Fruit fly (Drosophila melanogaster) whole organism, embryonic: ENCODE measurements around the gene CG1998.

Source experiments
- Atf6 ChIP-seq: fragments of 200-800 bp; sonication (Bioruptor generic); IDR thresholded peaks from 2 replicates; pipeline ENCODE4 v1.3.6; 2022; ENCODE audit warnings: missing biosample characterization, missing genetic modification characterization
- Bdp1 ChIP-seq: fragments of 200-800 bp; sonication (Bioruptor generic); optimal IDR thresholded peaks from 3 replicates; lab custom pipeline; 2016; ENCODE audit warnings: missing biosample characterization, missing genetic modification characterization
- CG1233 ChIP-seq: fragments of 200-800 bp; sonication (Bioruptor generic); optimal IDR thresholded peaks from 4 replicates; lab custom pipeline; 2018; ENCODE audit warnings: missing biosample characterization, mild to moderate bottlenecking, missing genetic modification characterization
- CG13775 ChIP-seq: fragments of 200-800 bp; sonication (Bioruptor generic); optimal IDR thresholded peaks from 3 replicates; lab custom pipeline; 2017; ENCODE audit warnings: missing biosample characterization, mild to moderate bottlenecking, missing genetic modification characterization
- CG18764 ChIP-seq: fragments of 200-800 bp; sonication (Bioruptor generic); optimal IDR thresholded peaks from 3 replicates; lab custom pipeline; 2016; ENCODE audit warnings: missing biosample characterization, missing genetic modification characterization
- CG2199 ChIP-seq: fragments of 200-800 bp; sonication (Bioruptor generic); IDR thresholded peaks from 3 replicates; pipeline ENCODE4 v1.3.6; 2022; ENCODE audit warnings: missing biosample characterization, missing genetic modification characterization
- CG30020 ChIP-seq: fragments of 200-800 bp; optimal IDR thresholded peaks from 2 replicates; lab custom pipeline; 2019; ENCODE audit warnings: missing biosample characterization, mild to moderate bottlenecking, missing genetic modification characterization, moderate library complexity
- CG4328 ChIP-seq: fragments of 200-800 bp; sonication (Bioruptor generic); optimal IDR thresholded peaks from 3 replicates; lab custom pipeline; 2017; ENCODE audit warnings: missing biosample characterization, missing genetic modification reagents, missing genetic modification characterization
- CG4424 ChIP-seq: fragments of 200-800 bp; sonication (Bioruptor generic); optimal IDR thresholded peaks from 3 replicates; lab custom pipeline; 2016; ENCODE audit warnings: missing biosample characterization, missing genetic modification characterization
- CG4730 ChIP-seq: fragments of 200-800 bp; sonication (Bioruptor generic); IDR thresholded peaks from 2 replicates; pipeline ENCODE4 v1.3.6; 2022; ENCODE audit warnings: missing biosample characterization, missing genetic modification characterization
- CG5245 ChIP-seq: fragments of 200-800 bp; sonication (Bioruptor generic); optimal IDR thresholded peaks from 3 replicates; lab custom pipeline; 2016; ENCODE audit warnings: missing biosample characterization, missing genetic modification characterization
- CG6854 ChIP-seq: fragments of 200-800 bp; sonication (Bioruptor generic); optimal IDR thresholded peaks from 3 replicates; lab custom pipeline; 2017; ENCODE audit warnings: missing biosample characterization, mild to moderate bottlenecking, missing genetic modification characterization
- CG7839 ChIP-seq: fragments of 200-800 bp; sonication (Bioruptor generic); optimal IDR thresholded peaks from 3 replicates; lab custom pipeline; 2018; ENCODE audit warnings: missing biosample characterization, mild to moderate bottlenecking, missing genetic modification characterization, moderate library complexity
- CG8924 ChIP-seq: fragments of 200-800 bp; optimal IDR thresholded peaks from 3 replicates; lab custom pipeline; 2019; ENCODE audit warnings: missing biosample characterization, mild to moderate bottlenecking, missing genetic modification characterization, moderate library complexity
- CG9437 ChIP-seq: fragments of 200-800 bp; sonication (Bioruptor generic); optimal IDR thresholded peaks from 2 replicates; lab custom pipeline; 2018; ENCODE audit warnings: missing biosample characterization, mild to moderate bottlenecking, missing genetic modification characterization
- Dad ChIP-seq: fragments of 200-800 bp; sonication (Bioruptor generic); optimal IDR thresholded peaks from 3 replicates; lab custom pipeline; 2016; ENCODE audit warnings: missing biosample characterization, missing genetic modification characterization
- Dfd ChIP-seq, 2 experiments: fragments of >200 bp; optimal IDR thresholded peaks; 2 replicates each; lab custom pipeline; 2017; ENCODE audit warnings: missing biosample characterization in 2 of 2, missing genetic modification characterization in 2 of 2
- Hr78 ChIP-seq, 2 experiments: fragments of 200-800 bp in 1 of 2; fragments of >200 bp in 1 of 2; sonication (Bioruptor generic) in 1 of 2; optimal IDR thresholded peaks; 2 replicates each; lab custom pipeline; 2017 to 2019; ENCODE audit warnings: missing biosample characterization in 2 of 2, missing genetic modification characterization in 2 of 2, mild to moderate bottlenecking in 1 of 2, moderate library complexity in 1 of 2
- Lpt ChIP-seq: fragments of >200 bp; optimal IDR thresholded peaks from 2 replicates; lab custom pipeline; 2018; ENCODE audit warnings: missing biosample characterization, missing genetic modification characterization
- Meics ChIP-seq: fragments of 200-800 bp; sonication (Bioruptor generic); optimal IDR thresholded peaks from 2 replicates; lab custom pipeline; 2017; ENCODE audit warnings: missing biosample characterization, mild to moderate bottlenecking, missing genetic modification characterization
- Nf-YC ChIP-seq: fragments of 200-800 bp; optimal IDR thresholded peaks from 3 replicates; lab custom pipeline; 2019; ENCODE audit warnings: missing biosample characterization, mild to moderate bottlenecking, missing genetic modification characterization, moderate library complexity
- Pdp1 ChIP-seq, 2 experiments: fragments of 200-800 bp; sonication (Bioruptor generic); optimal IDR thresholded peaks; 3 replicates each; lab custom pipeline; 2016; ENCODE audit warnings: missing biosample characterization in 2 of 2, missing genetic modification characterization in 2 of 2, mild to moderate bottlenecking in 1 of 2, moderate library complexity in 1 of 2
- Rfx ChIP-seq: fragments of 200-800 bp; sonication (Bioruptor generic); IDR thresholded peaks from 2 replicates; pipeline ENCODE4 v1.3.6; 2022; ENCODE audit warnings: missing biosample characterization, missing genetic modification characterization
- ato ChIP-seq: fragments of 200-800 bp; sonication (Bioruptor generic); IDR thresholded peaks from 2 replicates; pipeline ENCODE4 v1.3.6; 2022; ENCODE audit warnings: missing biosample characterization, missing genetic modification characterization; ENCODE audit not compliant: partially characterized antibody
- caup ChIP-seq: fragments of 200-800 bp; sonication (Bioruptor generic); optimal IDR thresholded peaks from 3 replicates; lab custom pipeline; 2017; ENCODE audit warnings: missing biosample characterization, mild to moderate bottlenecking, missing genetic modification characterization, moderate library complexity; ENCODE audit not compliant: severe bottlenecking
- crol ChIP-seq: fragments of 200-800 bp; sonication (Bioruptor generic); IDR thresholded peaks from 2 replicates; pipeline ENCODE4 v1.3.6; 2022; ENCODE audit warnings: missing biosample characterization, missing genetic modification characterization
- dan ChIP-seq: fragments of 200-800 bp; sonication (Bioruptor generic); IDR thresholded peaks from 2 replicates; pipeline ENCODE4 v1.3.6; 2022; ENCODE audit warnings: missing biosample characterization, missing genetic modification characterization
- danr ChIP-seq: fragments of 200-800 bp; sonication (Bioruptor generic); IDR thresholded peaks from 2 replicates; pipeline ENCODE4 v1.3.6; 2022; ENCODE audit warnings: missing biosample characterization, missing genetic modification characterization
- esg ChIP-seq: fragments of 200-800 bp; sonication (Bioruptor generic); conservative IDR thresholded peaks from 2 replicates; pipeline ENCODE4 v1.3.6; 2022; ENCODE audit warnings: missing biosample characterization, missing genetic modification characterization
- eve ChIP-seq, 2 experiments: fragments of >200 bp; optimal IDR thresholded peaks; 2 replicates each; lab custom pipeline; 2017; ENCODE audit warnings: missing biosample characterization in 2 of 2, missing genetic modification characterization in 2 of 2
- exex ChIP-seq: fragments of 200-800 bp; sonication (Bioruptor generic); optimal IDR thresholded peaks from 4 replicates; lab custom pipeline; 2018; ENCODE audit warnings: missing biosample characterization, mild to moderate bottlenecking, missing genetic modification characterization, moderate library complexity
- gce ChIP-seq: fragments of 200-800 bp; sonication (Bioruptor generic); IDR thresholded peaks from 3 replicates; pipeline ENCODE4 v1.3.6; 2022; ENCODE audit warnings: missing biosample characterization, missing genetic modification characterization
- gcm ChIP-seq: fragments of 200-800 bp; sonication (Bioruptor generic); optimal IDR thresholded peaks from 2 replicates; lab custom pipeline; 2019; ENCODE audit warnings: missing biosample characterization, mild to moderate bottlenecking, missing genetic modification characterization, moderate library complexity
- grn ChIP-seq: fragments of 200-800 bp; sonication (Bioruptor generic); optimal IDR thresholded peaks from 3 replicates; lab custom pipeline; 2017; ENCODE audit warnings: missing biosample characterization, missing genetic modification characterization
- gsb ChIP-seq: fragments of 200-800 bp; sonication (Bioruptor generic); IDR thresholded peaks from 2 replicates; pipeline ENCODE4 v1.3.6; 2022; ENCODE audit warnings: missing biosample characterization, missing genetic modification characterization
- her ChIP-seq: fragments of 200-800 bp; sonication (Bioruptor generic); optimal IDR thresholded peaks from 2 replicates; lab custom pipeline; 2016; ENCODE audit warnings: missing biosample characterization, missing genetic modification characterization
- insv ChIP-seq, 2 experiments: fragments of 200-800 bp; sonication (Bioruptor generic); optimal IDR thresholded peaks; 3 replicates each; lab custom pipeline; 2016 to 2018; ENCODE audit warnings: missing biosample characterization in 2 of 2, missing genetic modification characterization in 2 of 2
- lilli ChIP-seq: fragments of 200-800 bp; sonication (Bioruptor generic); optimal IDR thresholded peaks from 3 replicates; lab custom pipeline; 2016; ENCODE audit warnings: missing biosample characterization, missing genetic modification characterization
- pros ChIP-seq: fragments of 200-800 bp; sonication (Bioruptor generic); optimal IDR thresholded peaks from 3 replicates; lab custom pipeline; 2019; ENCODE audit warnings: missing biosample characterization, mild to moderate bottlenecking, missing genetic modification characterization, moderate library complexity
- ro ChIP-seq: fragments of 200-800 bp; sonication (Bioruptor generic); IDR thresholded peaks from 2 replicates; pipeline ENCODE4 v1.3.6; 2022; ENCODE audit warnings: missing biosample characterization, missing genetic modification characterization
- row ChIP-seq: fragments of 200-800 bp; sonication (Bioruptor generic); IDR thresholded peaks from 3 replicates; pipeline ENCODE4 v1.3.6; 2022; ENCODE audit warnings: missing biosample characterization, missing genetic modification characterization
- sc ChIP-seq, 3 experiments: fragments of >200 bp in 2 of 3; fragments of 200-800 bp in 1 of 3; sonication (Bioruptor generic) in 1 of 3; optimal IDR thresholded peaks; 2 replicates in 2 of 3; 3 replicates in 1 of 3; lab custom pipeline; 2017; ENCODE audit warnings: mild to moderate bottlenecking in 1 of 3, missing biosample characterization in 1 of 3, missing genetic modification characterization in 1 of 3, missing genetic modification reagents in 1 of 3
- so ChIP-seq: fragments of 200-800 bp; sonication (Bioruptor generic); IDR thresholded peaks from 3 replicates; pipeline ENCODE4 v1.3.6; 2022; ENCODE audit warnings: missing biosample characterization, missing genetic modification characterization
- sug ChIP-seq: fragments of 200-800 bp; optimal IDR thresholded peaks from 2 replicates; lab custom pipeline; 2019; ENCODE audit warnings: missing biosample characterization, mild to moderate bottlenecking, missing genetic modification characterization, moderate library complexity
- tup ChIP-seq: fragments of 200-800 bp; sonication (Bioruptor generic); optimal IDR thresholded peaks from 2 replicates; lab custom pipeline; 2016; ENCODE audit warnings: missing biosample characterization, mild to moderate bottlenecking, missing genetic modification characterization, moderate library complexity
- twi ChIP-seq: fragments of 200-800 bp; optimal IDR thresholded peaks from 2 replicates; lab custom pipeline; 2019; ENCODE audit warnings: missing biosample characterization, mild to moderate bottlenecking, missing genetic modification characterization, moderate library complexity
- wdn ChIP-seq: fragments of 200-800 bp; sonication (Bioruptor generic); IDR thresholded peaks from 2 replicates; pipeline ENCODE4 v1.3.6; 2022; ENCODE audit warnings: missing biosample characterization, missing genetic modification characterization

The CG1998 gene

DNA sequence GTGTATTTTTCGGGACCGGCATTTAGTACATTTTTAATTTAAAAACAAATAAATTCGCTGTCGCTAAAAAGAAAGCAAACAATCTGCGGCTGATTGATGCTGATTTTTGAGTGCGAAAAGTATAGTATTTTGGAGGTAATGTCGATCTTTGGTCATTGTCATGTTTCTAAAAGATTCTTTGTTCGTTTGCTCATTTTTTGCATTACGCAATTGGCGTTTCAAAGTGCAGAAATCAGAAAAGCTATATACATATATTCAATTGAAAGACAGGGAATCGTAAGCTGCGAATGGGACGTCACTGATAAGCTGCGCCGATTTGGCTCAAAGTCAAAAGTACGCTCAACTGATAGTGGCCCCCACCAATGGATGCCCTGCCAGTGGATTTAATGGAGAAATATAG lies 40.4 kb downstream of the CG1998 start (continued):
- TF ChIP-seq wdn (GFP tag; lab: Robert Waterston, UW), result no peak
- TF ChIP-seq Dad (GFP tag; lab: Kevin White, UChicago), result no peak

DNA sequence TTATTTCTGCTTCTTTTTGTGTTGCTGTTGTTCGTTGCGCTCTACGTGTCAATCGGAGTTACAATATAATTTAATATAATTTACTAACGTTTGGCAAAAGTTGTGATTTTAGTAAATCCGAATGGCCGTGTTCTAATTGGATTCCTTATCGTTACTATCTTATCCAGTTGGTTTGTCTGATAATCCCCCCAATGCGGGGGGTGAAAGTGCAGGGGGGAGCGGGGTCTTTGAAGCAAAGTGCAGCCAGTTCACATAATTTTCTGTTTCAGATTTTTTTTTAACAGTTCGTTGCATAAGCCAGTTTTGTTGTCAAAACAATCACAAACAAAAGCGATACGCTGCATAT lies 41.2 kb downstream of the CG1998 start:
- TF ChIP-seq CG4730 (no peak), eve (GFP tag; optimal IDR thresholded peaks at IDR 0.05; lab: Kevin White, UChicago) (peak in 1 of 2 experiments; percentile 9), Pdp1 (GFP tag; optimal IDR thresholded peaks at IDR 0.05; lab: Kevin White, UChicago) (peak in 1 of 2 experiments; percentile 46), grn (GFP tag; lab: Kevin White, UChicago) (peak; percentile 2), gcm (GFP tag; lab: Kevin White, UChicago) (no peak), CG8924 (tag; lab: Kevin White, UChicago) (no peak), CG4328 (no peak), her (GFP tag; lab: Kevin White, UChicago) (no peak), crol (GFP tag; lab: Robert Waterston, UW) (peak; percentile 69), Atf6 (GFP tag; lab: Robert Waterston, UW) (no peak), caup (GFP tag; lab: Kevin White, UChicago) (no peak), so (GFP tag; lab: Robert Waterston, UW) (no peak), CG1233 (GFP tag; lab: Kevin White, UChicago) (no peak), gce (GFP tag; lab: Robert Waterston, UW) (no peak), CG9437 (GFP tag; lab: Kevin White, UChicago) (no peak), insv (GFP tag; optimal IDR thresholded peaks at IDR 0.05; lab: Kevin White, UChicago) (peak in 1 of 2 experiments; percentile 20), CG30020 (tag; lab: Kevin White, UChicago) (no peak), exex (peak; percentile 18), sug (peak; percentile 65), gsb (GFP tag; lab: Robert Waterston, UW) (no peak), dan (GFP tag; lab: Robert Waterston, UW) (no peak)

DNA sequence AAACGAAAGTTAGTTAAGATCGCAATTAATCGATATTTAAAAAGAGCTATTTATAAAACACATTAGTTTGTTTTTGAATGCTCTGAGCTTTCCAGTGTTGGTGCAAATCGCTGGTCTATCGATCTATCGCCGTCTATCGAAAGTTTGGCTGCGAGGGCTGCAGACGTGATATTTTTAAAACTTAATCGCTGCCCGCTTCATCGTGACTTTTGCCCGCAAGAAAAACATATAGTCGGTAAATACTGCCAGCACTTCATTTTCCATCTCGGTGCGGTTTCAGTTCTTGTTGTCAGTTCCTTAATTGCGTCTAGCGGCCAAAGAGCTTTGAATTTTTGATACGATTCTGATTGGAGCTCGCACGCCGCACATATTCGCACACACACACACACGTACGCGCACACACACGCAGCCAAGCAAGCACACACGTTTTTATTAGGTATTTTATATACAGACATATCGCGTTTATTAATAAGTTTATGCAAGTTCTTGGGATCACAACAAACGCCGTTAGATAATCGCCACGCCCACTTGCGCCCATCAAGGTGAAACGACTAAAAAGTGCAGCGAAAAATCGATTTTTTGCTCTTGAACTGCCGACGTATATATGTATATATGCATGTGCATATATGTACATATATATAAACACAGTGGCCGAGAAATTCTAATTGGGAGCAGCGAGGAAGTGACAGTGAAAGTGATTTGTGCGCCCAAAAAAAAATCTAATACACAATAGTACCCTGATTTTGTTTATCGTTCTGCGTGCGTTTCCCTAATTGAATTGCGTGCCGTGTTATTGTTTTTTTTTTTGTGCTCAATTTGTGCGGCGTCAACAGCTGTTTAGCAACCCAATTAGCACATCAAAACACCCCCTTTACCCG lies 41.8 kb downstream of the CG1998 start:
- peak; percentile 60 for TF ChIP-seq Rfx (GFP tag; lab: Robert Waterston, UW)
- TF ChIP-seq sc (optimal IDR thresholded peaks at IDR 0.05; lab: Kevin White, UChicago), result no peak
- no peak for TF ChIP-seq sc (GFP tag; optimal IDR thresholded peaks at IDR 0.05; lab: Kevin White, UChicago)
- no peak for TF ChIP-seq esg (GFP tag; lab: Robert Waterston, UW)
- TF ChIP-seq lilli (GFP tag; lab: Kevin White, UChicago), result peak; percentile 22
- TF ChIP-seq CG7839, result no peak
- no peak for TF ChIP-seq CG18764 (GFP tag; lab: Kevin White, UChicago)
- TF ChIP-seq Hr78 (GFP tag; optimal IDR thresholded peaks at IDR 0.05; lab: Kevin White, UChicago), result no peak
- no peak for TF ChIP-seq ro (GFP tag; lab: Robert Waterston, UW)
- no peak for TF ChIP-seq Bdp1
- no peak for TF ChIP-seq CG2199 (GFP tag; lab: Robert Waterston, UW)
- no peak for TF ChIP-seq CG13775 (GFP tag; lab: Kevin White, UChicago)
- TF ChIP-seq Dfd (GFP tag; optimal IDR thresholded peaks at IDR 0.05; lab: Kevin White, UChicago), result no peak
- TF ChIP-seq Meics (GFP tag; lab: Kevin White, UChicago), result no peak
- TF ChIP-seq ato (GFP tag; lab: Robert Waterston, UW), result no peak; the same call in 1 of the 2 replicates
- TF ChIP-seq Nf-YC (tag; lab: Kevin White, UChicago), result peak; percentile 79
- no peak for TF ChIP-seq danr (GFP tag; lab: Robert Waterston, UW)
- no peak for TF ChIP-seq CG4424 (GFP tag; lab: Kevin White, UChicago)
- no peak for TF ChIP-seq CG6854 (GFP tag; lab: Kevin White, UChicago)
- TF ChIP-seq CG5245, result no peak
- no peak for TF ChIP-seq tup (GFP tag; lab: Kevin White, UChicago)
- no peak for TF ChIP-seq Lpt
- no peak for TF ChIP-seq pros (GFP tag; lab: Kevin White, UChicago)
- peak; percentile 57 for TF ChIP-seq row
- no peak for TF ChIP-seq twi (tag; lab: Kevin White, UChicago)
